Worm (Caenorhabditis elegans): ENCODE data around the gene F55A4.13.

DNA sequence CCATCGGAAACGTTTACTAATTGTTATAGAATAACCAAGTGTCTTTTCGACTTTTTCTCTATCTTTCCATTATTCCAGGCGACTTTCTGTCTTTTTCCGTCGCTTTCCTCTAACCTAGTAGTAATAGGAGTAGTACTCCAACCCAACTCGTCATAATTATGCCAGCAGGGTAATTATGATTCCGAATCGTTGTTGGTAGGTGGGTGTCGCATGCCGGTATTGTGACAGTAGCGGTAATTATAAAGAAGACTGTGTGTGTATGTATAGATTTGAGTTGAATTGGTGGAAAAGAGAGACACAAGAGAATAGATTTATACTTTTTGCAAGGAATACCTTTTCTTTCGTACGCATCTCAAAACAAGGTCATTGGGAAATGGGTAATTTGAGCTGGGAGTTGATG lies 12.3 kb downstream of the F55A4.13 start:
- TF ChIP-seq sdz-12 (GFP tag; optimal IDR thresholded peaks at IDR 0.05) (no peak), lin-15B (tag; optimal IDR thresholded peaks at IDR 0.05) (no peak), zfp-2 (tag; optimal IDR thresholded peaks at IDR 0.05) (no peak), nhr-10 (tag; optimal IDR thresholded peaks at IDR 0.05) (no peak), snpc-4 (tag; optimal IDR thresholded peaks at IDR 0.05) (no peak), skn-1 (tag; optimal IDR thresholded peaks at IDR 0.05) (no peak), egl-27 (tag; optimal IDR thresholded peaks at IDR 0.05) (no peak), pqm-1 (tag; optimal IDR thresholded peaks at IDR 0.05) (no peak), mdl-1 (tag; optimal IDR thresholded peaks at IDR 0.05) (no peak)

Data from whole organism, L4 larva.